Fruit fly (Drosophila melanogaster): ENCODE data around the gene CG7988.

Gene CG7988

dm6 chr3R:18188702-18189125, 31.6 kb upstream of the CG7988 start, which contains the start of the genes CG12321 and MED17 (continued):
- TF ChIP-seq Fer1 (GFP tag; optimal IDR thresholded peaks at IDR 0.05) = peak; percentile 86
- peak; percentile 85 for TF ChIP-seq HLH3B (GFP tag; IDR thresholded peaks at IDR 0.05)
- peak; percentile 92 for TF ChIP-seq CG11085 (GFP tag; IDR thresholded peaks at IDR 0.05)
- TF ChIP-seq emc (GFP tag; optimal IDR thresholded peaks at IDR 0.05) = no peak
- peak; percentile 74 for TF ChIP-seq peb (GFP tag; IDR thresholded peaks at IDR 0.05)
- peak; percentile 60 for TF ChIP-seq CG13624 (GFP tag; optimal IDR thresholded peaks at IDR 0.05)
- TF ChIP-seq pita (GFP tag; optimal IDR thresholded peaks at IDR 0.05) = no peak
- peak; percentile 85 for TF ChIP-seq CG10979 (tag; optimal IDR thresholded peaks at IDR 0.05)
- peak; percentile 85 for TF ChIP-seq CG13123 (GFP tag; optimal IDR thresholded peaks at IDR 0.05)
- TF ChIP-seq exex (tag; optimal IDR thresholded peaks at IDR 0.05) = peak; percentile 61
- TF ChIP-seq esg (GFP tag; conservative IDR thresholded peaks at IDR 0.05) = peak; percentile 87
- TF ChIP-seq D19A (tag; optimal IDR thresholded peaks at IDR 0.05) = peak; percentile 76
- TF ChIP-seq Six4 (GFP tag; optimal IDR thresholded peaks at IDR 0.05) = peak; percentile 84
- TF ChIP-seq MTF-1 (GFP tag; optimal IDR thresholded peaks at IDR 0.05; ENCODE audit: borderline replicate concordance) = no peak
- no peak for TF ChIP-seq Hey (tag; optimal IDR thresholded peaks at IDR 0.05)
- peak; percentile 97 for TF ChIP-seq slbo (GFP tag; IDR thresholded peaks at IDR 0.05)
- peak; percentile 94 for TF ChIP-seq NFAT (GFP tag; IDR thresholded peaks at IDR 0.05)
- no peak for TF ChIP-seq CG13287 (GFP tag; IDR thresholded peaks at IDR 0.05; ENCODE audit: partially characterized antibody)
- TF ChIP-seq CG18764 (GFP tag; optimal IDR thresholded peaks at IDR 0.05) = peak; percentile 84
- TF ChIP-seq unpg (GFP tag; optimal IDR thresholded peaks at IDR 0.05) = peak; percentile 84
- TF ChIP-seq zen (tag; optimal IDR thresholded peaks at IDR 0.05) = peak; percentile 87
- peak; percentile 70 for TF ChIP-seq chn (GFP tag; optimal IDR thresholded peaks at IDR 0.05)
- TF ChIP-seq CG6654 (GFP tag; optimal IDR thresholded peaks at IDR 0.05) = peak; percentile 69
- no peak for TF ChIP-seq CG1832 (GFP tag; optimal IDR thresholded peaks at IDR 0.05)
- TF ChIP-seq inv (GFP tag; IDR thresholded peaks at IDR 0.05; ENCODE audit: partially characterized antibody) = no peak
- TF ChIP-seq wdn (GFP tag; IDR thresholded peaks at IDR 0.05) = peak; percentile 80
- TF ChIP-seq sens (GFP tag) = peak; percentile 93
- TF ChIP-seq Oli (tag; optimal IDR thresholded peaks at IDR 0.05) = peak; percentile 89
- peak; percentile 90 for TF ChIP-seq CG9727 (GFP tag; optimal IDR thresholded peaks at IDR 0.05)
- peak; percentile 96 for TF ChIP-seq CG8290 (GFP tag; optimal IDR thresholded peaks at IDR 0.05)
- TF ChIP-seq CG8290 (tag; optimal IDR thresholded peaks at IDR 0.05) = peak; percentile 73 to 85
- no peak for TF ChIP-seq bigmax (GFP tag; optimal IDR thresholded peaks at IDR 0.05)
- peak; percentile 27 for TF ChIP-seq CG3995 (GFP tag; optimal IDR thresholded peaks at IDR 0.05)
- peak; percentile 75 for TF ChIP-seq cwo (GFP tag; optimal IDR thresholded peaks at IDR 0.05)
- TF ChIP-seq CG13424 (tag; optimal IDR thresholded peaks at IDR 0.05) = peak; percentile 87
- TF ChIP-seq ato (GFP tag; IDR thresholded peaks at IDR 0.05; ENCODE audit: partially characterized antibody) = no peak
- peak; percentile 76 for TF ChIP-seq bab2 (GFP tag; optimal IDR thresholded peaks at IDR 0.05)
- TF ChIP-seq tup (GFP tag; optimal IDR thresholded peaks at IDR 0.05) = peak; percentile 71
- peak in 1 of 2 experiments; percentile 76 for TF ChIP-seq Eip74EF (GFP tag; optimal IDR thresholded peaks at IDR 0.05)
- peak; percentile 78 for TF ChIP-seq CG4328 (GFP tag; optimal IDR thresholded peaks at IDR 0.05)
- TF ChIP-seq ATbp (GFP tag; optimal IDR thresholded peaks at IDR 0.05) = no peak
- peak; percentile 47 for TF ChIP-seq CG33213 (GFP tag; optimal IDR thresholded peaks at IDR 0.05)
- peak; percentile 88 for TF ChIP-seq CG18599 (GFP tag; optimal IDR thresholded peaks at IDR 0.05)
- TF ChIP-seq ham (GFP tag; IDR thresholded peaks at IDR 0.05) = no peak
- peak; percentile 79 for TF ChIP-seq CG4730 (GFP tag; IDR thresholded peaks at IDR 0.05)
- TF ChIP-seq mirr (GFP tag; optimal IDR thresholded peaks at IDR 0.05) = peak; percentile 19
- no peak for TF ChIP-seq HmgD (GFP tag; optimal IDR thresholded peaks at IDR 0.05)
- TF ChIP-seq Atf3 (GFP tag; optimal IDR thresholded peaks at IDR 0.05) = peak; percentile 22
- TF ChIP-seq az2 (GFP tag; optimal IDR thresholded peaks at IDR 0.05) = peak; percentile 91
- TF ChIP-seq Atf6 (GFP tag; IDR thresholded peaks at IDR 0.05) = peak; percentile 82
- TF ChIP-seq CG2199 (GFP tag; IDR thresholded peaks at IDR 0.05) = no peak

Data from whole organism, embryonic.